Fruit fly (Drosophila melanogaster) whole organism, wandering third instar larva: ENCODE measurements around the gene Pisd.

Source experiments
- Abd-B ChIP-seq: fragments of >200 bp; optimal IDR thresholded peaks from 2 replicates; lab custom pipeline; 2017; ENCODE audit warnings: missing biosample characterization, missing genetic modification characterization
- CG32264 ChIP-seq: fragments of 200-800 bp; sonication (Bioruptor generic); optimal IDR thresholded peaks from 2 replicates; lab custom pipeline; 2016; ENCODE audit warnings: missing biosample characterization, missing genetic modification characterization
- CG9705 ChIP-seq: fragments of 200-800 bp; sonication (Bioruptor generic); optimal IDR thresholded peaks from 2 replicates; lab custom pipeline; 2018; ENCODE audit warnings: missing biosample characterization, mild to moderate bottlenecking, missing genetic modification characterization
- CrebA ChIP-seq: fragments of 200-800 bp; sonication (Bioruptor generic); optimal IDR thresholded peaks from 2 replicates; lab custom pipeline; 2016; ENCODE audit warnings: missing biosample characterization, mild to moderate bottlenecking, missing genetic modification characterization, borderline replicate concordance
- Dfd ChIP-seq: fragments of >200 bp; optimal IDR thresholded peaks from 2 replicates; lab custom pipeline; 2017; ENCODE audit warnings: missing biosample characterization, missing genetic modification characterization
- Dif ChIP-seq: fragments of 200-275, 200-300 bp; sonication (Bioruptor generic); optimal IDR thresholded peaks from 2 replicates; lab custom pipeline; 2018; ENCODE audit warnings: missing biosample characterization, missing genetic modification characterization; ENCODE audit not compliant: partially characterized antibody
- GATAd ChIP-seq: sonication (Bioruptor generic); optimal IDR thresholded peaks from 2 replicates; lab custom pipeline; 2016; ENCODE audit warnings: missing biosample characterization, missing genetic modification characterization
- HLH106 ChIP-seq: fragments of 200-800 bp; optimal IDR thresholded peaks from 3 replicates; lab custom pipeline; 2019; ENCODE audit warnings: missing biosample characterization, mild to moderate bottlenecking, missing genetic modification characterization, moderate library complexity
- Hnf4 ChIP-seq: fragments of 200-800 bp; sonication (Bioruptor generic); optimal IDR thresholded peaks from 2 replicates; lab custom pipeline; 2016; ENCODE audit warnings: missing biosample characterization, mild to moderate bottlenecking, missing genetic modification characterization
- Hr78 ChIP-seq: fragments of >200 bp; optimal IDR thresholded peaks from 2 replicates; lab custom pipeline; 2017; ENCODE audit warnings: missing biosample characterization, missing genetic modification characterization
- Hr83 ChIP-seq: fragments of 200-300 bp; sonication (Bioruptor generic); optimal IDR thresholded peaks from 2 replicates; lab custom pipeline; 2016; ENCODE audit warnings: missing biosample characterization, mild to moderate bottlenecking, missing genetic modification characterization, moderate library complexity; ENCODE audit not compliant: poor library complexity, severe bottlenecking
- Jra ChIP-seq: sonication (Bioruptor generic); optimal IDR thresholded peaks from 2 replicates; lab custom pipeline; 2016; ENCODE audit warnings: missing biosample characterization, missing genetic modification characterization
- Mio ChIP-seq: sonication (Bioruptor generic); optimal IDR thresholded peaks from 2 replicates; lab custom pipeline; 2016; ENCODE audit warnings: missing biosample characterization, missing genetic modification characterization
- Myc ChIP-seq: fragments of >200 bp; optimal IDR thresholded peaks from 2 replicates; lab custom pipeline; 2017
- N ChIP-seq: fragments of >200 bp; optimal IDR thresholded peaks from 2 replicates; lab custom pipeline; 2018; ENCODE audit warnings: missing biosample characterization, missing external identifiers, missing genetic modification characterization
- OdsH ChIP-seq: fragments of 200-800 bp; sonication (Bioruptor generic); optimal IDR thresholded peaks from 2 replicates; lab custom pipeline; 2016; ENCODE audit warnings: missing biosample characterization, mild to moderate bottlenecking, missing genetic modification characterization
- Rel ChIP-seq, 2 experiments: fragments of 200-800 bp; sonication (Bioruptor generic) in 1 of 2; optimal IDR thresholded peaks; 2 replicates in 1 of 2; 3 replicates in 1 of 2; lab custom pipeline; 2016 to 2019; ENCODE audit warnings: mild to moderate bottlenecking in 2 of 2, missing biosample characterization in 2 of 2, missing genetic modification characterization in 2 of 2, moderate library complexity in 1 of 2
- Sp1 ChIP-seq: fragments of 200-800 bp; sonication (Bioruptor generic); optimal IDR thresholded peaks from 3 replicates; lab custom pipeline; 2019; ENCODE audit warnings: missing biosample characterization, mild to moderate bottlenecking, missing genetic modification characterization, moderate library complexity
- Vsx2 ChIP-seq: fragments of 200-300, 225-300 bp; sonication (Bioruptor generic); optimal IDR thresholded peaks from 2 replicates; lab custom pipeline; 2018; ENCODE audit warnings: missing biosample characterization, missing genetic modification characterization; ENCODE audit not compliant: partially characterized antibody
- br ChIP-seq: fragments of 200-800 bp; sonication (Bioruptor generic); optimal IDR thresholded peaks from 2 replicates; lab custom pipeline; 2016; ENCODE audit warnings: missing biosample characterization, missing genetic modification characterization
- brk ChIP-seq: fragments of 200-800 bp; sonication (Bioruptor generic); optimal IDR thresholded peaks from 2 replicates; lab custom pipeline; 2016; ENCODE audit warnings: missing biosample characterization, mild to moderate bottlenecking, missing genetic modification characterization
- dl ChIP-seq, 2 experiments: fragments of 175-275, 200-275 bp in 1 of 2; fragments of 200-275 bp in 1 of 2; sonication (Bioruptor generic); optimal IDR thresholded peaks; lab custom pipeline; 2018; ENCODE audit warnings: mild to moderate bottlenecking in 2 of 2, missing biosample characterization in 2 of 2, missing genetic modification characterization in 2 of 2, moderate library complexity in 2 of 2; ENCODE audit not compliant: partially characterized antibody in 2 of 2, insufficient read depth in 1 of 2
- dmrt93B ChIP-seq: fragments of 200-800 bp; sonication (Bioruptor generic); optimal IDR thresholded peaks from 2 replicates; lab custom pipeline; 2018; ENCODE audit warnings: missing biosample characterization, mild to moderate bottlenecking, missing genetic modification characterization
- dsf ChIP-seq: sonication (Bioruptor generic); optimal IDR thresholded peaks from 2 replicates; lab custom pipeline; 2016; ENCODE audit warnings: missing biosample characterization, missing genetic modification characterization, borderline replicate concordance
- ey ChIP-seq: fragments of 200-800 bp; sonication (Bioruptor generic); optimal IDR thresholded peaks from 2 replicates; lab custom pipeline; 2016; ENCODE audit warnings: missing biosample characterization, missing genetic modification characterization
- foxo ChIP-seq, 2 experiments: fragments of 200-800 bp; sonication (Bioruptor generic); optimal IDR thresholded peaks; 2 replicates in 1 of 2; 3 replicates in 1 of 2; lab custom pipeline; 2016 to 2017; ENCODE audit warnings: missing biosample characterization in 2 of 2, missing genetic modification characterization in 2 of 2
- fru ChIP-seq: fragments of 200-800 bp; sonication (Bioruptor generic); optimal IDR thresholded peaks from 3 replicates; lab custom pipeline; 2016; ENCODE audit warnings: missing biosample characterization, mild to moderate bottlenecking, missing genetic modification characterization
- h ChIP-seq: fragments of 200-800 bp; sonication (Bioruptor generic); optimal IDR thresholded peaks from 3 replicates; lab custom pipeline; 2016; ENCODE audit warnings: missing biosample characterization, mild to moderate bottlenecking, missing genetic modification characterization
- jim ChIP-seq: fragments of 175-275, 200-325 bp; sonication (Bioruptor generic); optimal IDR thresholded peaks from 2 replicates; lab custom pipeline; 2016; ENCODE audit warnings: missing biosample characterization, mild to moderate bottlenecking, missing genetic modification characterization
- lola ChIP-seq: fragments of >200 bp; optimal IDR thresholded peaks from 2 replicates; lab custom pipeline; 2017; ENCODE audit warnings: missing biosample characterization, missing genetic modification characterization
- pan ChIP-seq: fragments of >200 bp; optimal IDR thresholded peaks from 2 replicates; lab custom pipeline; 2017
- psq ChIP-seq: fragments of 200-800 bp; sonication (Bioruptor generic); optimal IDR thresholded peaks from 3 replicates; lab custom pipeline; 2017; ENCODE audit warnings: missing biosample characterization, mild to moderate bottlenecking, missing genetic modification characterization, moderate library complexity
- rgr ChIP-seq: fragments of 200-800 bp; sonication (Bioruptor generic); optimal IDR thresholded peaks from 3 replicates; lab custom pipeline; 2016; ENCODE audit warnings: missing biosample characterization, mild to moderate bottlenecking, missing genetic modification characterization
- sage ChIP-seq: fragments of 200-800 bp; sonication (Bioruptor generic); optimal IDR thresholded peaks from 2 replicates; lab custom pipeline; 2016; ENCODE audit warnings: missing biosample characterization, mild to moderate bottlenecking, missing genetic modification characterization
- sv ChIP-seq: fragments of 200-800 bp; sonication (Bioruptor generic); optimal IDR thresholded peaks from 3 replicates; lab custom pipeline; 2016; ENCODE audit warnings: missing biosample characterization, missing genetic modification characterization
- tai ChIP-seq: sonication (Bioruptor generic); optimal IDR thresholded peaks from 2 replicates; lab custom pipeline; 2016; ENCODE audit warnings: missing biosample characterization, missing genetic modification characterization
- usp ChIP-seq: fragments of >200 bp; optimal IDR thresholded peaks from 2 replicates; lab custom pipeline; 2017; ENCODE audit warnings: missing biosample characterization, missing genetic modification characterization
- woc ChIP-seq: sonication (Bioruptor generic); optimal IDR thresholded peaks from 2 replicates; lab custom pipeline; 2016; ENCODE audit warnings: missing biosample characterization, mild to moderate bottlenecking, missing genetic modification characterization

The Pisd gene

dm6 chr3R:24046580-24047225 is 3.9 kb upstream of the Pisd start (continued):
- TF ChIP-seq rgr (GFP tag; lab: Kevin White, UChicago), result no peak
- no peak for TF ChIP-seq Myc
- no peak for TF ChIP-seq pan

dm6 chr3R:24047226-24047976 is 3.2 kb upstream of the Pisd start, which contains the start of gene CG5986:
Gene CG5986, plus strand, starts transcription at chr3R:24047790.
- no peak for TF ChIP-seq sv
- TF ChIP-seq Hr83 (GFP tag; lab: Kevin White, UChicago), result no peak
- no peak for TF ChIP-seq pan
- no peak for TF ChIP-seq GATAd (GFP tag; lab: Kevin White, UChicago)
- no peak for TF ChIP-seq Vsx2 (GFP tag; lab: Kevin White, UChicago)
- TF ChIP-seq lola (GFP tag; lab: Kevin White, UChicago), result no peak
- TF ChIP-seq Sp1 (GFP tag; lab: Kevin White, UChicago), result peak; percentile 2
- TF ChIP-seq sage, result no peak
- no peak for TF ChIP-seq Dif
- no peak for TF ChIP-seq CG9705 (GFP tag; lab: Kevin White, UChicago)
- TF ChIP-seq CrebA (GFP tag; lab: Kevin White, UChicago), result no peak
- TF ChIP-seq woc (GFP tag; lab: Kevin White, UChicago), result no peak
- TF ChIP-seq Jra (GFP tag; lab: Kevin White, UChicago), result no peak
- TF ChIP-seq Rel (GFP tag; optimal IDR thresholded peaks at IDR 0.05; lab: Kevin White, UChicago), result no peak
- TF ChIP-seq Rel (tag; optimal IDR thresholded peaks at IDR 0.05; lab: Kevin White, UChicago), result peak; percentile 84
- no peak for TF ChIP-seq Abd-B
- TF ChIP-seq tai (GFP tag; lab: Kevin White, UChicago), result no peak
- TF ChIP-seq Dfd (GFP tag; lab: Kevin White, UChicago), result no peak
- TF ChIP-seq brk, result no peak
- TF ChIP-seq jim (GFP tag; lab: Kevin White, UChicago), result peak; percentile 37
- TF ChIP-seq psq (GFP tag; lab: Kevin White, UChicago), result peak; percentile 94
- TF ChIP-seq Myc, result no peak
- no peak for TF ChIP-seq Mio (GFP tag; lab: Kevin White, UChicago)
- TF ChIP-seq N, result peak; percentile 18
- no peak for TF ChIP-seq OdsH (GFP tag; lab: Kevin White, UChicago)
- no peak for TF ChIP-seq dl (GFP tag; optimal IDR thresholded peaks at IDR 0.05; lab: Kevin White, UChicago; ENCODE audit: insufficient read depth in 1 of 2, partially characterized antibody in 2 of 2)
- TF ChIP-seq Hr78 (GFP tag; lab: Kevin White, UChicago), result no peak

dm6 chr3R:24047998-24048511 is 2.5 kb upstream of the Pisd start, which contains the start of gene Rox8:
Gene Rox8, minus strand, starts transcription at chr3R:24048265.
- TF ChIP-seq Abd-B (no peak), Myc (no peak), sage (no peak), Rel (GFP tag; optimal IDR thresholded peaks at IDR 0.05; lab: Kevin White, UChicago) (no peak), Rel (tag; optimal IDR thresholded peaks at IDR 0.05; lab: Kevin White, UChicago) (peak; percentile 51), pan (no peak), Hr83 (GFP tag; lab: Kevin White, UChicago) (no peak), lola (GFP tag; lab: Kevin White, UChicago) (no peak), jim (GFP tag; lab: Kevin White, UChicago) (no peak), N (no peak), usp (GFP tag; lab: Kevin White, UChicago) (no peak), CrebA (GFP tag; lab: Kevin White, UChicago) (no peak), brk (no peak), Hnf4 (GFP tag; lab: Kevin White, UChicago) (peak; percentile 46), br (GFP tag; lab: Kevin White, UChicago) (peak; percentile 55), Dif (no peak), ey (peak; percentile 30), HLH106 (tag; lab: Kevin White, UChicago) (peak; percentile 55), woc (GFP tag; lab: Kevin White, UChicago) (peak; percentile 52), OdsH (GFP tag; lab: Kevin White, UChicago) (peak; percentile 23), tai (GFP tag; lab: Kevin White, UChicago) (no peak), Sp1 (GFP tag; lab: Kevin White, UChicago) (peak; percentile 63), psq (GFP tag; lab: Kevin White, UChicago) (peak; percentile 96), h (GFP tag; lab: Kevin White, UChicago) (peak; percentile 55), rgr (GFP tag; lab: Kevin White, UChicago) (peak; percentile 13), Mio (GFP tag; lab: Kevin White, UChicago) (no peak), Hr78 (GFP tag; lab: Kevin White, UChicago) (no peak), foxo (GFP tag; optimal IDR thresholded peaks at IDR 0.05; lab: Kevin White, UChicago) (peak in 1 of 2 experiments; percentile 55), Jra (GFP tag; lab: Kevin White, UChicago) (no peak), dl (GFP tag; optimal IDR thresholded peaks at IDR 0.05; lab: Kevin White, UChicago; ENCODE audit: insufficient read depth in 1 of 2, partially characterized antibody in 2 of 2) (no peak), dsf (GFP tag; lab: Kevin White, UChicago) (peak; percentile 21), CG9705 (GFP tag; lab: Kevin White, UChicago) (peak; percentile 17), Dfd (GFP tag; lab: Kevin White, UChicago) (no peak), fru (GFP tag; lab: Kevin White, UChicago) (peak; percentile 71), CG32264 (GFP tag; lab: Kevin White, UChicago) (no peak), Vsx2 (GFP tag; lab: Kevin White, UChicago) (no peak), dmrt93B (GFP tag; lab: Kevin White, UChicago) (no peak), GATAd (GFP tag; lab: Kevin White, UChicago) (no peak), sv (no peak)
